Worm (Caenorhabditis elegans): ENCODE data around the gene F49C12.3.

Gene F49C12.3

ce11 chrIV:9322489-9322888, 22.3 kb downstream of the F49C12.3 start (continued):
- TF ChIP-seq lin-35 (GFP tag; optimal IDR thresholded peaks at IDR 0.05) (peak in 1 of 3 experiments; percentile 36), F57A8.1 (GFP tag; optimal IDR thresholded peaks at IDR 0.05) (no peak), mcd-1 (GFP tag; IDR thresholded peaks at IDR 0.05) (no peak), hlh-26 (GFP tag; conservative IDR thresholded peaks at IDR 0.05) (no peak), ceh-100 (GFP tag; IDR thresholded peaks at IDR 0.05) (no peak), B0261.1 (tag; optimal IDR thresholded peaks at IDR 0.05) (no peak), lag-1 (GFP tag; IDR thresholded peaks at IDR 0.05) (0 out of 2 replicates have a peak, but pooled peaks have one; percentile 57), fkh-3 (tag; optimal IDR thresholded peaks at IDR 0.05) (no peak), lsl-1 (GFP tag; optimal IDR thresholded peaks at IDR 0.05) (peak; percentile 38), snpc-1.1 (tag; optimal IDR thresholded peaks at IDR 0.05; ENCODE audit: insufficient read depth) (no peak), hsf-1 (GFP tag; IDR thresholded peaks at IDR 0.05) (no peak), attf-3 (GFP tag; conservative IDR thresholded peaks at IDR 0.05) (no peak), Y53G8AR.9 (GFP tag; conservative IDR thresholded peaks at IDR 0.05) (0 out of 2 replicates have a peak, but pooled peaks have one; percentile 6), mel-28 (tag; optimal IDR thresholded peaks at IDR 0.05; ENCODE audit: borderline replicate concordance) (no peak), zim-3 (tag; optimal IDR thresholded peaks at IDR 0.05) (no peak), nfya-2 (GFP tag; IDR thresholded peaks at IDR 0.05) (no peak)

- TF ChIP-seq T26A5.8 (tag; optimal IDR thresholded peaks at IDR 0.05) (no peak), atf-7 (tag; optimal IDR thresholded peaks at IDR 0.05) (no peak)
Measured at ce11 chrIV:9323989-9324506, 23.8 kb downstream of the F49C12.3 start, which contains the start of the genes nspg-11 and F49C12.15. Gene nspg-11, minus strand, starts transcription at chrIV:9324089. Gene F49C12.15, plus strand, starts transcription at chrIV:9324456.

ce11 chrIV:9327706-9328105, 27.5 kb downstream of the F49C12.3 start, which contains the start of gene clec-183:
Gene clec-183, plus strand, starts transcription at chrIV:9328006.
- TF ChIP-seq Y95B8A.8 (GFP tag; IDR thresholded peaks at IDR 0.05) = no peak
- no peak for TF ChIP-seq dox-1 (GFP tag; IDR thresholded peaks at IDR 0.05)
- no peak for TF ChIP-seq nhr-179 (tag; optimal IDR thresholded peaks at IDR 0.05)
- no peak for TF ChIP-seq D2030.7 (GFP tag; IDR thresholded peaks at IDR 0.05)
- no peak for TF ChIP-seq hmg-1.2 (GFP tag; IDR thresholded peaks at IDR 0.05)
- no peak for TF ChIP-seq aptf-3 (GFP tag; IDR thresholded peaks at IDR 0.05)
- no peak for TF ChIP-seq snpc-4 (GFP tag; optimal IDR thresholded peaks at IDR 0.05)
- no peak for TF ChIP-seq snpc-4 (tag; optimal IDR thresholded peaks at IDR 0.05)
- no peak for TF ChIP-seq C17E4.6 (GFP tag; IDR thresholded peaks at IDR 0.05)
- no peak for TF ChIP-seq B0035.1 (tag; optimal IDR thresholded peaks at IDR 0.05)
- no peak for TF ChIP-seq B0336.3 (GFP tag; IDR thresholded peaks at IDR 0.05)
- no peak for TF ChIP-seq bed-2 (GFP tag; IDR thresholded peaks at IDR 0.05)

ce11 chrIV:9330755-9331154, 30.5 kb downstream of the F49C12.3 start, which contains the start of gene nspg-7.1:
Gene nspg-7.1, minus strand, starts transcription at chrIV:9330855.
- TF ChIP-seq B0336.3 (GFP tag; IDR thresholded peaks at IDR 0.05) = no peak
- no peak for TF ChIP-seq egl-44 (GFP tag; IDR thresholded peaks at IDR 0.05)

ce11 chrIV:9333007-9333406, 32.8 kb downstream of the F49C12.3 start:
- TF ChIP-seq snpc-4 (GFP tag; optimal IDR thresholded peaks at IDR 0.05) = no peak
- TF ChIP-seq snpc-4 (tag; optimal IDR thresholded peaks at IDR 0.05) = peak in 1 of 4 experiments; percentile 36
- no peak for TF ChIP-seq nfyb-1 (GFP tag; IDR thresholded peaks at IDR 0.05)
- TF ChIP-seq madf-6 (GFP tag; IDR thresholded peaks at IDR 0.05) = no peak
- no peak for TF ChIP-seq rpc-1 (optimal IDR thresholded peaks at IDR 0.05)
- TF ChIP-seq rpc-1 (tag; optimal IDR thresholded peaks at IDR 0.05) = no peak
- TF ChIP-seq athp-1 (tag; optimal IDR thresholded peaks at IDR 0.05) = no peak
- TF ChIP-seq xnd-1 (tag; optimal IDR thresholded peaks at IDR 0.05) = no peak
- TF ChIP-seq nhr-179 (tag; optimal IDR thresholded peaks at IDR 0.05) = no peak
- TF ChIP-seq let-526 (GFP tag; IDR thresholded peaks at IDR 0.05) = no peak
- no peak for TF ChIP-seq Y53G8AR.9 (GFP tag; conservative IDR thresholded peaks at IDR 0.05)
- no peak for TF ChIP-seq K12H6.12 (tag; optimal IDR thresholded peaks at IDR 0.05)
- TF ChIP-seq hsf-1 (GFP tag; IDR thresholded peaks at IDR 0.05) = no peak
- no peak for TF ChIP-seq lsy-27 (tag; optimal IDR thresholded peaks at IDR 0.05; ENCODE audit: borderline replicate concordance, insufficient read depth)
- TF ChIP-seq aptf-3 (GFP tag; IDR thresholded peaks at IDR 0.05) = no peak
- TF ChIP-seq F52B5.7 (tag; optimal IDR thresholded peaks at IDR 0.05) = no peak
- no peak for TF ChIP-seq madf-10 (tag; optimal IDR thresholded peaks at IDR 0.05)
